Worm (Caenorhabditis elegans) whole organism, late embryonic: ENCODE data around the gene T22G5.1.

Source experiments
- F13H6.1 ChIP-seq: sonication (generic microtip); optimal IDR thresholded peaks from 2 replicates; lab custom pipeline; 2016; ENCODE audit warnings: missing genetic modification characterization, missing compliant biosample characterization
- ceh-22 ChIP-seq: sonication (generic microtip); optimal IDR thresholded peaks from 2 replicates; lab custom pipeline; 2017; ENCODE audit warnings: missing biosample characterization, missing genetic modification characterization
- ceh-6 ChIP-seq: fragments of 200-800 bp; sonication (Bioruptor generic); optimal IDR thresholded peaks from 2 replicates; lab custom pipeline; 2018; ENCODE audit warnings: mild to moderate bottlenecking, missing genetic modification characterization, missing compliant biosample characterization
- elt-2 ChIP-seq: sonication (generic microtip); optimal IDR thresholded peaks from 2 replicates; lab custom pipeline; 2016; ENCODE audit warnings: missing genetic modification reagents, missing genetic modification characterization, missing compliant biosample characterization
- ets-4 ChIP-seq: sonication (generic microtip); optimal IDR thresholded peaks from 2 replicates; lab custom pipeline; 2016; ENCODE audit warnings: missing genetic modification characterization, missing compliant biosample characterization
- gmeb-2 ChIP-seq: sonication (generic microtip); optimal IDR thresholded peaks from 2 replicates; lab custom pipeline; 2016; ENCODE audit warnings: missing genetic modification characterization, inconsistent platforms, missing compliant biosample characterization
- lim-6 ChIP-seq: sonication (generic microtip); optimal IDR thresholded peaks from 2 replicates; lab custom pipeline; 2016; ENCODE audit warnings: missing genetic modification characterization, missing compliant biosample characterization
- nhr-11 ChIP-seq: fragments of 150-350 bp; optimal IDR thresholded peaks from 2 replicates; lab custom pipeline; 2014; ENCODE audit warnings: missing biosample characterization, missing genetic modification characterization
- tbx-2 ChIP-seq: sonication (generic microtip); optimal IDR thresholded peaks from 2 replicates; lab custom pipeline; 2016; ENCODE audit warnings: missing genetic modification characterization, missing compliant biosample characterization

- TF ChIP-seq ceh-6 (no peak), lim-6 (tag; lab: Kevin White, UChicago) (no peak), gmeb-2 (tag; lab: Kevin White, UChicago) (no peak), nhr-11 (tag; lab: Kevin White, UChicago) (no peak), elt-2 (tag; lab: Kevin White, UChicago) (no peak), ceh-22 (tag; lab: Kevin White, UChicago) (no peak), ets-4 (tag; lab: Kevin White, UChicago) (no peak), F13H6.1 (no peak), tbx-2 (tag; lab: Kevin White, UChicago) (no peak)
Measured at ce11 chrV:13845136-13845535, 31.5 kb upstream of the T22G5.1 start, which contains the start of gene srx-131.
